Worm (Caenorhabditis elegans) whole organism, L4/young adult: ENCODE results near the gene C25F9.14.

Source experiments
- dao-5 ChIP-seq: sonication (generic microtip); optimal IDR thresholded peaks from 2 replicates; lab custom pipeline; 2016; ENCODE audit warnings: missing genotype, missing genetic modification characterization, moderate library complexity, missing compliant biosample characterization
- him-1 ChIP-seq: sonication (generic microtip); optimal IDR thresholded peaks from 2 replicates; lab custom pipeline; 2016; ENCODE audit warnings: missing genotype, missing genetic modification reagents, missing genetic modification characterization, missing compliant biosample characterization

ce11 chrV:19430351-19430913 is 5.9 kb upstream of the C25F9.14 start:
- TF ChIP-seq him-1 (tag; lab: Kevin White, UChicago): no peak
- TF ChIP-seq dao-5 (tag; lab: Kevin White, UChicago): no peak
